Fruit fly (Drosophila melanogaster): ENCODE data around the gene gpp.

dm6 chr3R:6396613-6397012 lies 10.0 kb upstream of the gpp start:
- TF ChIP-seq CG14711 (tag; optimal IDR thresholded peaks at IDR 0.05) (no peak), ovo (GFP tag; optimal IDR thresholded peaks at IDR 0.05) (no peak), toe (GFP tag; optimal IDR thresholded peaks at IDR 0.05) (no peak), CG5204 (GFP tag; optimal IDR thresholded peaks at IDR 0.05) (no peak), CG11617 (GFP tag; optimal IDR thresholded peaks at IDR 0.05) (no peak), CG1620 (GFP tag; optimal IDR thresholded peaks at IDR 0.05) (no peak), pad (GFP tag; optimal IDR thresholded peaks at IDR 0.05) (no peak), CG7101 (tag; optimal IDR thresholded peaks at IDR 0.05) (no peak), CG33017 (tag; optimal IDR thresholded peaks at IDR 0.05) (no peak), bab1 (GFP tag; optimal IDR thresholded peaks at IDR 0.05) (no peak), Hr96 (GFP tag; optimal IDR thresholded peaks at IDR 0.05) (no peak)

Measured in whole organism, adult.